Fruit fly (Drosophila melanogaster): ENCODE measurements around the gene CG6908.

CG6908 gene

DNA sequence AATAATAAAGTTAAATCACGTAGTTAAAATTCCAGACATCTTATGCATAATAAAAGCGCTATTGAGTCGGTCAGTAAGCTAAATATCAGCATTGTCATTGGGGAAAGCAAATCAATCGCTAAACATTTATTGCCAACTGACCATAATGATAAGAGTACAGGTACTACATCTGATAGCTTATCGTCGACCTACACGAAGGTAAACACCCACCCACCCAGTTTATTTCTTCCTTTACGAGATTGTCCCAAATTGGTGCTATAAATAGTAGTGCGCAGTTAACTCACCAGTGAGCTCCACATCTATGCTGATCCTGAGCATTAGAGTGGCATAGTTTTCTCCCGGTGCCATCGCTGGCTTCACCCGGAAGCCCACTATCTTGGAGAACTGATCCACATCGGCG, 6.2 kb downstream of the CG6908 start:
- TF ChIP-seq exex (tag; optimal IDR thresholded peaks at IDR 0.05) (peak; percentile 76), HHEX (GFP tag; optimal IDR thresholded peaks at IDR 0.05) (no peak), CG12071 (GFP tag; optimal IDR thresholded peaks at IDR 0.05) (peak; percentile 10), grn (GFP tag; optimal IDR thresholded peaks at IDR 0.05) (peak; percentile 42), CG3281 (GFP tag; optimal IDR thresholded peaks at IDR 0.05) (peak; percentile 8), Eip74EF (GFP tag; optimal IDR thresholded peaks at IDR 0.05) (no peak), ewg (GFP tag; optimal IDR thresholded peaks at IDR 0.05) (no peak), CG34376 (GFP tag; optimal IDR thresholded peaks at IDR 0.05) (peak; percentile 37), cwo (GFP tag; optimal IDR thresholded peaks at IDR 0.05) (no peak), Med (GFP tag) (peak; percentile 2), dati (GFP tag; IDR thresholded peaks at IDR 0.05) (no peak), knrl (GFP tag; IDR thresholded peaks at IDR 0.05; ENCODE audit: partially characterized antibody) (no peak), Oaz (GFP tag; IDR thresholded peaks at IDR 0.05) (no peak), bbx (GFP tag; IDR thresholded peaks at IDR 0.05; ENCODE audit: partially characterized antibody) (no peak), Dek (tag; optimal IDR thresholded peaks at IDR 0.05) (no peak), nmo (GFP tag; optimal IDR thresholded peaks at IDR 0.05) (no peak), sd (tag; optimal IDR thresholded peaks at IDR 0.05) (peak; percentile 37), lola (GFP tag; optimal IDR thresholded peaks at IDR 0.05) (no peak), CG4424 (GFP tag; optimal IDR thresholded peaks at IDR 0.05) (no peak), Nf-YB (GFP tag; optimal IDR thresholded peaks at IDR 0.05) (no peak), MESR4 (GFP tag; optimal IDR thresholded peaks at IDR 0.05) (no peak), sug (tag; optimal IDR thresholded peaks at IDR 0.05) (peak; percentile 97), mirr (GFP tag; optimal IDR thresholded peaks at IDR 0.05) (peak; percentile 48), GATAe (GFP tag; conservative IDR thresholded peaks at IDR 0.05) (peak; percentile 51)

- TF ChIP-seq MESR4 (GFP tag; optimal IDR thresholded peaks at IDR 0.05), result peak; percentile 81
- no peak for TF ChIP-seq D19B (GFP tag; optimal IDR thresholded peaks at IDR 0.05)
- TF ChIP-seq ash1 (GFP tag; optimal IDR thresholded peaks at IDR 0.05), result no peak
- no peak for TF ChIP-seq Oli (tag; optimal IDR thresholded peaks at IDR 0.05)
- no peak for TF ChIP-seq Deaf1 (tag; optimal IDR thresholded peaks at IDR 0.05)
- peak; percentile 26 for TF ChIP-seq Lhr (GFP tag; optimal IDR thresholded peaks at IDR 0.05)
- no peak for TF ChIP-seq CG10979 (tag; optimal IDR thresholded peaks at IDR 0.05)
- TF ChIP-seq gfzf (GFP tag; optimal IDR thresholded peaks at IDR 0.05), result peak; percentile 93
- TF ChIP-seq CG1603 (tag; optimal IDR thresholded peaks at IDR 0.05), result peak; percentile 59
- peak; percentile 71 for TF ChIP-seq Dp (GFP tag; optimal IDR thresholded peaks at IDR 0.05)
- no peak for TF ChIP-seq ac (GFP tag; optimal IDR thresholded peaks at IDR 0.05)
- 0 out of 2 replicates have a peak, but pooled peaks have one; percentile 28 for TF ChIP-seq unc-4 (GFP tag; IDR thresholded peaks at IDR 0.05; ENCODE audit: partially characterized antibody)
- TF ChIP-seq luna (GFP tag; optimal IDR thresholded peaks at IDR 0.05), result no peak
- TF ChIP-seq CG6765 (GFP tag; optimal IDR thresholded peaks at IDR 0.05), result no peak
- TF ChIP-seq hb (GFP tag; IDR thresholded peaks at IDR 0.05; ENCODE audit: partially characterized antibody), result no peak
- TF ChIP-seq Bteb2 (GFP tag; optimal IDR thresholded peaks at IDR 0.05), result no peak
- TF ChIP-seq Drgx (GFP tag; IDR thresholded peaks at IDR 0.05), result no peak
- TF ChIP-seq slbo (GFP tag; IDR thresholded peaks at IDR 0.05), result no peak
- peak; percentile 38 for TF ChIP-seq BEAF-32 (GFP tag; optimal IDR thresholded peaks at IDR 0.05)
- no peak for TF ChIP-seq tx (GFP tag; optimal IDR thresholded peaks at IDR 0.05)
- no peak for TF ChIP-seq CG14860 (GFP tag; IDR thresholded peaks at IDR 0.05; ENCODE audit: partially characterized antibody)
- TF ChIP-seq CG4854 (GFP tag; optimal IDR thresholded peaks at IDR 0.05), result no peak
- no peak for TF ChIP-seq Eip74EF (GFP tag; optimal IDR thresholded peaks at IDR 0.05)
- TF ChIP-seq CG8290 (GFP tag; optimal IDR thresholded peaks at IDR 0.05), result no peak
- TF ChIP-seq CG8290 (tag; optimal IDR thresholded peaks at IDR 0.05), result peak in 1 of 2 experiments; percentile 31
- peak; percentile 29 for TF ChIP-seq CG10267 (tag; optimal IDR thresholded peaks at IDR 0.05)
- peak; percentile 45 for TF ChIP-seq CG8924 (tag; optimal IDR thresholded peaks at IDR 0.05)
- TF ChIP-seq CTCF (GFP tag; optimal IDR thresholded peaks at IDR 0.05), result peak; percentile 58
Measured at dm6 chr3R:11679513-11679912, 10.3 kb downstream of the CG6908 start, which contains the start of the genes Taf12 and Ho. Taf12 (minus strand) TSS chr3R:11679690. Ho (plus strand) TSS chr3R:11679743.
